Worm (Caenorhabditis elegans) whole organism, midembryonic: Measurements from ENCODE around the gene F54D5.5.
"Not testable (repeated sequence)": the region's sequence is repeated elsewhere in the genome, so short reads cannot be mapped to it uniquely, and the experiment has no call there.

Experiments
- T22C8.4 ChIP-seq: fragments of 200-800 bp; sonication (Bioruptor generic); IDR thresholded peaks from 2 replicates; pipeline ENCODE4 v1.3.6; 2022; ENCODE audit warnings: missing genetic modification characterization, missing compliant biosample characterization
- cog-1 ChIP-seq: sonication (generic microtip); optimal IDR thresholded peaks from 2 replicates; lab custom pipeline; 2016; ENCODE audit warnings: missing genetic modification characterization, missing compliant biosample characterization
- flt-1 ChIP-seq: fragments of 200-800 bp; sonication (Bioruptor generic); IDR thresholded peaks from 2 replicates; pipeline ENCODE4 v1.3.6; 2022; ENCODE audit warnings: missing genetic modification characterization, missing compliant biosample characterization
- klf-2 ChIP-seq: fragments of 200-800 bp; sonication (Bioruptor generic); conservative IDR thresholded peaks from 2 replicates; pipeline ENCODE4 v1.3.6; 2022; ENCODE audit warnings: missing genetic modification reagents, missing genetic modification characterization, missing compliant biosample characterization
- med-1 ChIP-seq: sonication (generic microtip); optimal IDR thresholded peaks from 2 replicates; lab custom pipeline; 2017; ENCODE audit warnings: missing genetic modification characterization, mild to moderate bottlenecking, missing compliant biosample characterization, antibody characterized with exemption, missing genetic modification reagents; ENCODE audit not compliant: insufficient read depth
- ref-1 ChIP-seq: fragments of 200-800 bp; sonication (Bioruptor generic); conservative IDR thresholded peaks from 2 replicates; pipeline ENCODE4 v1.3.6; 2022; ENCODE audit warnings: missing genetic modification reagents, missing genetic modification characterization, missing compliant biosample characterization
- tab-1 ChIP-seq: fragments of 200-800 bp; sonication (Bioruptor generic); IDR thresholded peaks from 2 replicates; pipeline ENCODE4 v1.3.6; 2022; ENCODE audit warnings: missing genetic modification characterization, missing compliant biosample characterization
- ztf-23 ChIP-seq: fragments of 200-800 bp; sonication (Bioruptor generic); IDR thresholded peaks from 2 replicates; pipeline ENCODE4 v1.3.6; 2022; ENCODE audit warnings: missing genetic modification reagents, missing genetic modification characterization, missing compliant biosample characterization
- ztf-29 ChIP-seq: fragments of 200-800 bp; sonication (Bioruptor generic); IDR thresholded peaks from 2 replicates; pipeline ENCODE4 v1.3.6; 2022; ENCODE audit warnings: missing genetic modification reagents, missing genetic modification characterization, missing compliant biosample characterization

The F54D5.5 gene

DNA sequence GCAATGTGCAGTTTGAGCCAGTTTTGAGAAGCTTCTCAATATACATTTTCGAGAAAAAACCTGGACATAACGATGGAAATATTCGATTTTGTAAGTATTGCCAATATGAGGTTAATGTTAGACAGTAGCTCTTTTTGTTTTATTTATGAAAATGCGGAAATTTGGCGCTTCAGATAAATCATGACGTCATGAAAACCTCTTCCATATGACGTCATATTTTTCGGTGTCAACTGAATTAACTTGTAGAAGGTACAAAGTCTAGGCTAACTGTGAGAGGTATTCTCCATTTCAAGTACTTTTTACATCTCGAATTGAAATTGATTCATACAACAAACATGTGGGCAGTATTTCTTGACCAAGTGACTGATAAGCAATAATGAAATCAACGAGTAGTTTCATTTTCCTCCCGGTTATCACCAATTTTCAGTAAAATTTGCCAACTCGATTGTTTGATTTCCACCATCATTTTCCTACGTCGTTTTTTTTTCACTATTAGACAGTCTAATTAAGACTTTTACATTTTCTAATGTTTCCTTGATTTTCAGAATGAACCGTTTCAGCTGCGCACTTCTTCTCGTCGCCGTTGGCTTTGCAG is 4.5 kb upstream of the F54D5.5 start, which contains the start of gene F54D5.3:
Gene F54D5.3 (plus strand): TSS at position 546 of the 595 bp plus-strand sequence.
- no peak for TF ChIP-seq med-1 (GFP tag; lab: Kevin White, UChicago)
- TF ChIP-seq T22C8.4 (GFP tag; lab: Robert Waterston, UW) = no peak
- TF ChIP-seq flt-1 = no peak
- TF ChIP-seq ref-1 = no peak
- TF ChIP-seq cog-1 = no peak
- no peak for TF ChIP-seq ztf-23 (GFP tag; lab: Robert Waterston, UW)
- TF ChIP-seq klf-2 (GFP tag; lab: Robert Waterston, UW) = no peak
- TF ChIP-seq tab-1 (GFP tag; lab: Robert Waterston, UW) = no peak
- no peak for TF ChIP-seq ztf-29 (GFP tag; lab: Robert Waterston, UW)

DNA sequence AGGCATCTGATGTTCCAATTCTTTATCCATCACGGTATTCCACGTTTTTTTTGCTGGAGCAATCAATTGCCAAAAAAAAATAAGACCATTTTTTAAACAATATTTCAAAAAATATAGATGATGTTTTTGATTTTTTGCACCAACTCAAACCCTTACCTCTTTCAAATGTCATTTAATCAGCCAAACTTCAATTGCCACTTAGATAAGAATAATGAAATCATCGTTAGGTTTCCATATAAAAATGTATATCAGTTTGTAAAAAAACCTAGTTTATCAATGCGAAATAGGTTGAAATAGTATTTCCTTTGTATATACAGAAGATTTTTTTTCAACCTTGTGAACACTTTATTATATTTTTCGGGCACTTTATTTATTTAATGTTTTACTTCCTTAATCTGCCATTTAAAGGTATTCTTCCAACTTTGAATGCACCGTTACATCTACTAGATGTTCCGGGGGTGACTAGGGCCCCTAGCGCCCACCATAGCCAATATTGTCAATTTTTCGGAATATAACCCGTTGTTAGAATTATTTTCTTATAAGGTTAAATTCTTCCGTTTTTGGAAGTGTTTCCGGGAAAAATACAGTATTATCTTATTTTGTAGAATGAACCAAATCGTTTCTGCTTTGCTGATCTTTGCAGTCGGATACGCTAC is 2.5 kb upstream of the F54D5.5 start, which contains the start of the genes F54D5.23 and F54D5.4:
Gene F54D5.23 (minus strand): TSS at position 75 of the 656 bp plus-strand sequence.
Gene F54D5.4 (plus strand): TSS at position 606 of the 656 bp plus-strand sequence.
- TF ChIP-seq ztf-23 (GFP tag; lab: Robert Waterston, UW) (no peak), flt-1 (no peak)

DNA sequence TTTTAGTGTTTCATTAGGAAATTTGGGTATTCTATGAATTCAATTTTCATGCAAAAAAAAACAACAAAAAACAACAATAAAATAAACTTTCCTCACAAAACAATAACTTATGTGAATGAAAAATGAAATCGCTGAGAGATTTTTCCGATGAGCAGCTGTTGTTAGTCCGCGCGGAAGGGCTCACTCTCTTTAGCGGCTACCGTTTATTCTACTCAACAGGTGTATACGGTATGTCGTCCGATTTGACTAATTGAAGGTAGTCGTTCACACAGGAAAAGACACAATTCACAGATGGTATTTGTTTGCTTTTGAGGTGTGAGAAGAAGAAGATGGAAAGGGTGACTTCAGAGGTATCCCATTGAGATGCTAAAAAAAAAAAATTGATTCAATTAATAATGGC is 1.9 kb upstream of the F54D5.5 start:
- TF ChIP-seq ztf-29 (GFP tag; lab: Robert Waterston, UW) (no peak), tab-1 (GFP tag; lab: Robert Waterston, UW) (no peak), klf-2 (GFP tag; lab: Robert Waterston, UW) (no peak), flt-1 (no peak), ztf-23 (GFP tag; lab: Robert Waterston, UW) (no peak), cog-1 (no peak), T22C8.4 (GFP tag; lab: Robert Waterston, UW) (no peak), ref-1 (no peak), med-1 (GFP tag; lab: Kevin White, UChicago) (no peak)

- TF ChIP-seq T22C8.4 (GFP tag; lab: Robert Waterston, UW) = no peak
- TF ChIP-seq cog-1 = no peak
- no peak for TF ChIP-seq klf-2 (GFP tag; lab: Robert Waterston, UW)
- TF ChIP-seq ref-1 = no peak
- no peak for TF ChIP-seq ztf-29 (GFP tag; lab: Robert Waterston, UW)
- no peak for TF ChIP-seq tab-1 (GFP tag; lab: Robert Waterston, UW)
- no peak for TF ChIP-seq med-1 (GFP tag; lab: Kevin White, UChicago)
- TF ChIP-seq flt-1 = no peak
- TF ChIP-seq ztf-23 (GFP tag; lab: Robert Waterston, UW) = no peak
These were observed 2.7 kb downstream of the F54D5.5 start, which contains the start of gene F54D5.15 for ce11 chrII:11564127-11564526. Gene F54D5.15 (minus strand): TSS chrII:11564227.

- TF ChIP-seq cog-1 (no peak), T22C8.4 (GFP tag; lab: Robert Waterston, UW) (no peak), ztf-29 (GFP tag; lab: Robert Waterston, UW) (no peak), tab-1 (GFP tag; lab: Robert Waterston, UW) (no peak)
These were observed 10.5 kb downstream of the F54D5.5 start, which contains the start of gene F54D5.17 for ce11 chrII:11556338-11556737. Gene F54D5.17 (plus strand): TSS chrII:11556638.

- TF ChIP-seq ztf-29 (GFP tag; lab: Robert Waterston, UW) = peak; percentile 25; the same call in 1 of the 2 replicates
- no peak for TF ChIP-seq med-1 (GFP tag; lab: Kevin White, UChicago)
These were observed 11.2 kb downstream of the F54D5.5 start, which contains the start of gene F54D5.24 for ce11 chrII:11555634-11556033. Gene F54D5.24 (plus strand): TSS chrII:11555949.

DNA sequence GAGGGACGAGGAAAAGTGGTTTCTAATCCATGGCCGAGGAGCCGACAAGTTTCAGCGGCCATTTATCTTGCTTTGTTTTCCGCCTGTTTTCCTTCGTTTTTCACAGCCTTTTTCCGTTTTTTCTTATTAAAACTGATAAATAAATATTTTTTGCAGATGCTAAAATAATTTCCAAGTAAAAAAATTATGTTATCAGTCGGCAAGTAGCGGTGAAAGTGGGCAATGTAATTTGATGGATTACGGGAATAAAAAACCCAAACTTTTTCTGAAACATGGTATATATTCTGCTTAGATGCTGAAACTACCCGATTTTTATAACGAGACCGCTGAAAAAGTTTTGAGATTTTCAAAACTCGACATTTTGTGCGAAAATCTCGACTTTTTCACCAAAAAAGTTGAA is 14.8 kb downstream of the F54D5.5 start, which contains the start of gene dhgd-1:
Gene dhgd-1 (minus strand): TSS at position 101 of the 400 bp plus-strand sequence.
- not testable (repeated sequence) for TF ChIP-seq klf-2, ztf-23, T22C8.4 (GFP tag; lab: Robert Waterston, UW)

- TF ChIP-seq flt-1 = 0 out of 2 replicates have a peak, but pooled peaks have one; percentile 13
- TF ChIP-seq cog-1 = no peak
These were observed 19.5 kb downstream of the F54D5.5 start, which contains the start of gene F54D5.7 for ce11 chrII:11547254-11547687. Gene F54D5.7 (plus strand): TSS chrII:11547517.

- TF ChIP-seq tab-1 (GFP tag; lab: Robert Waterston, UW) (no peak), flt-1 (no peak), ztf-23 (GFP tag; lab: Robert Waterston, UW) (no peak), cog-1 (no peak), T22C8.4 (GFP tag; lab: Robert Waterston, UW) (no peak), ref-1 (no peak), ztf-29 (GFP tag; lab: Robert Waterston, UW) (no peak), med-1 (GFP tag; lab: Kevin White, UChicago) (no peak), klf-2 (GFP tag; lab: Robert Waterston, UW) (no peak)
These were observed 20.9 kb downstream of the F54D5.5 start for ce11 chrII:11545952-11546325.

ce11 chrII:11545299-11545951 is 21.4 kb downstream of the F54D5.5 start, which contains the start of gene dnj-13:
Gene dnj-13 (plus strand): TSS chrII:11545701.
- TF ChIP-seq flt-1 (peak; percentile 87), ref-1 (no peak), med-1 (GFP tag; lab: Kevin White, UChicago) (no peak), cog-1 (peak; percentile 88), tab-1 (GFP tag; lab: Robert Waterston, UW) (peak; percentile 49; the same call in 1 of the 2 replicates), ztf-29 (GFP tag; lab: Robert Waterston, UW) (no peak), ztf-23 (GFP tag; lab: Robert Waterston, UW) (peak; percentile 76), T22C8.4 (GFP tag; lab: Robert Waterston, UW) (peak; percentile 49; the same call in 1 of the 2 replicates), klf-2 (GFP tag; lab: Robert Waterston, UW) (no peak)
